Worm (Caenorhabditis elegans) whole organism, mixed stage, embryonic: ENCODE results near the gene pes-4.

Experiments used
- M03D4.4 ChIP-seq: sonication (generic microtip); optimal IDR thresholded peaks from 2 replicates; lab custom pipeline; 2017; ENCODE audit warnings: mild to moderate bottlenecking, missing genetic modification characterization, missing compliant biosample characterization
- bed-3 ChIP-seq: fragments of 200-800 bp; sonication (Bioruptor generic); optimal IDR thresholded peaks from 3 replicates; lab custom pipeline; 2018; ENCODE audit warnings: mild to moderate bottlenecking, missing genetic modification characterization, moderate library complexity, missing compliant biosample characterization
- blmp-1 ChIP-seq: fragments of 150-350 bp; optimal IDR thresholded peaks from 2 replicates; lab custom pipeline; 2014; ENCODE audit warnings: missing biosample characterization, missing genetic modification characterization
- ceh-43 ChIP-seq: fragments of 200-800 bp; sonication (Bioruptor generic); optimal IDR thresholded peaks from 2 replicates; lab custom pipeline; 2018; ENCODE audit warnings: mild to moderate bottlenecking, missing genetic modification characterization, moderate library complexity, missing compliant biosample characterization
- ceh-83 ChIP-seq: fragments of 200-800 bp; sonication (Bioruptor generic); optimal IDR thresholded peaks from 2 replicates; lab custom pipeline; 2018; ENCODE audit warnings: mild to moderate bottlenecking, missing genetic modification characterization, missing compliant biosample characterization
- ces-1 ChIP-seq: fragments of 150-350 bp; optimal IDR thresholded peaks from 2 replicates; lab custom pipeline; 2014; ENCODE audit warnings: missing biosample characterization, missing genetic modification reagents, missing genetic modification characterization
- cnd-1 ChIP-seq: fragments of 200-800 bp; sonication (Bioruptor generic); optimal IDR thresholded peaks from 2 replicates; lab custom pipeline; 2018; ENCODE audit warnings: mild to moderate bottlenecking, missing genetic modification characterization, missing compliant biosample characterization
- drap-1 ChIP-seq: fragments of 200-800 bp; sonication (Bioruptor generic); optimal IDR thresholded peaks from 3 replicates; lab custom pipeline; 2018; ENCODE audit warnings: mild to moderate bottlenecking, missing genetic modification characterization, missing compliant biosample characterization
- elt-1 ChIP-seq: sonication (generic microtip); optimal IDR thresholded peaks from 2 replicates; lab custom pipeline; 2017; ENCODE audit warnings: missing genetic modification characterization, mild to moderate bottlenecking, missing compliant biosample characterization, antibody characterized with exemption, moderate library complexity, borderline replicate concordance; ENCODE audit not compliant: insufficient read depth
- flh-1 ChIP-seq: fragments of 200-800 bp; sonication (Bioruptor generic); optimal IDR thresholded peaks from 2 replicates; lab custom pipeline; 2018; ENCODE audit warnings: mild to moderate bottlenecking, missing genetic modification characterization, moderate library complexity, missing compliant biosample characterization
- ham-2 ChIP-seq: fragments of 200-800 bp; sonication (Bioruptor generic); optimal IDR thresholded peaks from 2 replicates; lab custom pipeline; 2018; ENCODE audit warnings: mild to moderate bottlenecking, missing genetic modification characterization, missing compliant biosample characterization
- hlh-1 ChIP-seq: fragments of 150-350 bp; optimal IDR thresholded peaks from 2 replicates; lab custom pipeline; 2014; ENCODE audit warnings: missing biosample characterization, missing genetic modification reagents, missing genetic modification characterization
- lin-32 ChIP-seq: fragments of 200-800 bp; sonication (Bioruptor generic); optimal IDR thresholded peaks from 2 replicates; lab custom pipeline; 2018; ENCODE audit warnings: mild to moderate bottlenecking, missing genetic modification characterization, missing compliant biosample characterization
- lsy-2 ChIP-seq: fragments of 150-350 bp; optimal IDR thresholded peaks from 2 replicates; lab custom pipeline; 2014; ENCODE audit warnings: missing biosample characterization, missing genetic modification characterization
- mab-5 ChIP-seq: fragments of 150-350 bp; optimal IDR thresholded peaks from 2 replicates; lab custom pipeline; 2014; ENCODE audit warnings: missing biosample characterization, missing genetic modification characterization
- mep-1 ChIP-seq: fragments of 150-350 bp; optimal IDR thresholded peaks from 2 replicates; lab custom pipeline; 2017; ENCODE audit warnings: missing biosample characterization, missing genetic modification reagents, missing genetic modification characterization, inconsistent platforms
- mls-2 ChIP-seq: sonication (generic microtip); optimal IDR thresholded peaks from 2 replicates; lab custom pipeline; 2016; ENCODE audit warnings: mild to moderate bottlenecking, missing genetic modification characterization, moderate library complexity, missing compliant biosample characterization
- nhr-12 ChIP-seq: fragments of 150-350 bp; optimal IDR thresholded peaks from 2 replicates; lab custom pipeline; 2014; ENCODE audit warnings: missing biosample characterization, missing genetic modification characterization
- nhr-2 ChIP-seq: fragments of 150-350 bp; optimal IDR thresholded peaks from 2 replicates; lab custom pipeline; 2014; ENCODE audit warnings: missing biosample characterization, missing genetic modification characterization
- nhr-28 ChIP-seq: fragments of 150-350 bp; optimal IDR thresholded peaks from 2 replicates; lab custom pipeline; 2014; ENCODE audit warnings: missing biosample characterization, missing genetic modification characterization
- nhr-76 ChIP-seq: sonication (generic microtip); optimal IDR thresholded peaks from 2 replicates; lab custom pipeline; 2017; ENCODE audit warnings: missing biosample characterization, missing genetic modification characterization
- pha-4 ChIP-seq: fragments of 150-350 bp; optimal IDR thresholded peaks from 2 replicates; lab custom pipeline; 2018; ENCODE audit warnings: missing biosample characterization, missing genetic modification reagents, missing genetic modification characterization
- sem-2 ChIP-seq: fragments of 200-800 bp; sonication (Bioruptor generic); optimal IDR thresholded peaks from 2 replicates; lab custom pipeline; 2018; ENCODE audit warnings: mild to moderate bottlenecking, missing genetic modification characterization, missing compliant biosample characterization
- snpc-4 ChIP-seq: fragments of 150-350 bp; optimal IDR thresholded peaks from 2 replicates; lab custom pipeline; 2014; ENCODE audit warnings: missing biosample characterization, missing genetic modification characterization
- sptf-1 ChIP-seq: sonication (generic microtip); optimal IDR thresholded peaks from 2 replicates; lab custom pipeline; 2017; ENCODE audit warnings: mild to moderate bottlenecking, missing genetic modification characterization, moderate library complexity, missing compliant biosample characterization
- tbx-8 ChIP-seq: fragments of 200-800 bp; sonication (Bioruptor generic); optimal IDR thresholded peaks from 2 replicates; lab custom pipeline; 2018; ENCODE audit warnings: mild to moderate bottlenecking, missing genetic modification characterization, moderate library complexity, missing compliant biosample characterization
- unc-120 ChIP-seq: sonication (generic microtip); optimal IDR thresholded peaks from 2 replicates; lab custom pipeline; 2017; ENCODE audit warnings: missing genetic modification characterization, missing compliant biosample characterization; ENCODE audit not compliant: poor library complexity, severe bottlenecking
- unc-39 ChIP-seq: fragments of 150-350 bp; optimal IDR thresholded peaks from 2 replicates; lab custom pipeline; 2014; ENCODE audit warnings: missing biosample characterization, missing genetic modification characterization
- unc-62 ChIP-seq: fragments of 150-350 bp; optimal IDR thresholded peaks from 2 replicates; lab custom pipeline; 2014; ENCODE audit warnings: missing biosample characterization, missing genetic modification reagents, missing genetic modification characterization

Gene pes-4

ce11 chrIII:1231186-1231585 is 1.1 kb upstream of the pes-4 start:
- no peak for TF ChIP-seq ceh-43 (GFP tag; lab: Kevin White, UChicago)
- TF ChIP-seq elt-1 (tag; lab: Kevin White, UChicago): no peak
- no peak for TF ChIP-seq lin-32 (GFP tag; lab: Kevin White, UChicago)
- no peak for TF ChIP-seq snpc-4
- no peak for TF ChIP-seq mab-5 (tag; lab: Kevin White, UChicago)
- no peak for TF ChIP-seq M03D4.4
- no peak for TF ChIP-seq pha-4 (tag; lab: Kevin White, UChicago)
- no peak for TF ChIP-seq sptf-1

- TF ChIP-seq nhr-28 (tag; lab: Kevin White, UChicago) (no peak), ceh-83 (GFP tag; lab: Kevin White, UChicago) (no peak), unc-39 (tag; lab: Kevin White, UChicago) (no peak), M03D4.4 (no peak), mep-1 (tag; lab: Kevin White, UChicago) (no peak), snpc-4 (no peak), tbx-8 (GFP tag; lab: Kevin White, UChicago) (no peak), nhr-2 (tag; lab: Kevin White, UChicago) (no peak), nhr-76 (tag; lab: Kevin White, UChicago) (no peak), mls-2 (tag; lab: Kevin White, UChicago) (no peak), elt-1 (tag; lab: Kevin White, UChicago) (no peak), unc-62 (GFP tag; lab: Kevin White, UChicago) (no peak), blmp-1 (tag; lab: Kevin White, UChicago) (no peak), hlh-1 (tag; lab: Kevin White, UChicago) (no peak), ces-1 (GFP tag; lab: Kevin White, UChicago) (no peak)
These were observed 598 bp upstream of the pes-4 start for ce11 chrIII:1230672-1231071.

ce11 chrIII:1229510-1229909 is 564 bp downstream of the pes-4 start:
- TF ChIP-seq ham-2 (GFP tag; lab: Kevin White, UChicago) (no peak), nhr-12 (no peak), nhr-2 (tag; lab: Kevin White, UChicago) (no peak)

- TF ChIP-seq lin-32 (GFP tag; lab: Kevin White, UChicago) (no peak), ceh-43 (GFP tag; lab: Kevin White, UChicago) (no peak), ces-1 (GFP tag; lab: Kevin White, UChicago) (no peak), nhr-28 (tag; lab: Kevin White, UChicago) (no peak), M03D4.4 (no peak), cnd-1 (no peak), ham-2 (GFP tag; lab: Kevin White, UChicago) (no peak), drap-1 (GFP tag; lab: Kevin White, UChicago) (no peak), mls-2 (tag; lab: Kevin White, UChicago) (no peak)
These were observed 1.5 kb downstream of the pes-4 start for ce11 chrIII:1228593-1228992.

ce11 chrIII:1226256-1226655 is 3.8 kb downstream of the pes-4 start:
- TF ChIP-seq sptf-1: peak; percentile 16
- TF ChIP-seq pha-4 (tag; lab: Kevin White, UChicago): peak; percentile 98
- peak; percentile 20 for TF ChIP-seq lsy-2 (tag; lab: Kevin White, UChicago)
- no peak for TF ChIP-seq ham-2 (GFP tag; lab: Kevin White, UChicago)
- TF ChIP-seq bed-3: no peak

ce11 chrIII:1225595-1225994 is 4.5 kb downstream of the pes-4 start:
- TF ChIP-seq unc-120 (tag; lab: Kevin White, UChicago) (peak; percentile 24), flh-1 (no peak), bed-3 (no peak), sptf-1 (no peak), ces-1 (GFP tag; lab: Kevin White, UChicago) (peak; percentile 84)

- TF ChIP-seq ces-1 (GFP tag; lab: Kevin White, UChicago): no peak
- TF ChIP-seq sem-2: no peak
- no peak for TF ChIP-seq ceh-83 (GFP tag; lab: Kevin White, UChicago)
- TF ChIP-seq mls-2 (tag; lab: Kevin White, UChicago): no peak
These were observed 5.0 kb downstream of the pes-4 start for ce11 chrIII:1225116-1225515.
